Fruit fly (Drosophila melanogaster) ovary, adult (tissue): ENCODE data around the gene alien.
A peak's percentile ranks its signal among the peaks of the same experiment; 100 is the strongest.

Source experiments
- CG17801 ChIP-seq: fragments of 200-800 bp; optimal IDR thresholded peaks from 2 replicates; lab custom pipeline; 2019; ENCODE audit warnings: missing biosample characterization, mild to moderate bottlenecking, missing genetic modification characterization, moderate library complexity; ENCODE audit not compliant: partially characterized antibody

Gene alien

DNA sequence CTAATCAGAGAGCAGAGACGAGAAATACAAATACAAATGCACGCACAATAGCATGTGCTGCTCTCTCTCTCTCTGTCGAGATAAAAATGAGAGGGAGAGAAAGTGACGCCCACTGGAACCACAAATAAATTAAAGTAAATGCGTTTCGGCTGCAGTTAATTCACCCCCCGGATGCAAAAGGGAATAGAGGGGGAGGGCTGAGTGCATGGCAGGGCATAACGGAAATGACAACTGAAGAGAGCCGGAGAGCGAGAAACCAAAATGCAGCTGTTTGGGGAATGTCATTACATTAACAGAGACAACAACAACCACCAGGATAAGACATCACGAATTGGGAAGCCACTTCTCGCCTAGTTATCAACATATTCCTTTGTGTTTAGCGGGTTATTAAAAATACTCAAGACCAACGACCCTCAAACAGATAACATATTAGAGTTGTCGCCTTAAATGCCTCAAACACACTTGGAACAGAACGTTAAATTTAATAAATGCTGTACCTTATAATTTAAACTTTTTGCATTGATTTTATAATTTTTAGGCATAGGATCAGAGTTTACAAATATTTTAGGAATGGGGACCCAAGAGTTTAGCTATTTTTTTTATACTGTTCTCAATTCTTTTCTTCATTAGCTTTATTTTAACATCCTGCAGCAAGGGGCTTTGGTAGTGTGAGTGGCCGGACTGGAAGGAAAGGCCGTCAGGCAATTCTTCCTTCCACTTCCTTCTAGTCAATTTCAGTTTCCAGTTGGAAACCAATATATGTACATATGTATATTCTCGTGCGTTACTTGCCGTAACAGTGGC is 47.1 kb downstream of the alien start:
- no peak for TF ChIP-seq CG17801 (GFP tag; lab: Kevin White, UChicago)

DNA sequence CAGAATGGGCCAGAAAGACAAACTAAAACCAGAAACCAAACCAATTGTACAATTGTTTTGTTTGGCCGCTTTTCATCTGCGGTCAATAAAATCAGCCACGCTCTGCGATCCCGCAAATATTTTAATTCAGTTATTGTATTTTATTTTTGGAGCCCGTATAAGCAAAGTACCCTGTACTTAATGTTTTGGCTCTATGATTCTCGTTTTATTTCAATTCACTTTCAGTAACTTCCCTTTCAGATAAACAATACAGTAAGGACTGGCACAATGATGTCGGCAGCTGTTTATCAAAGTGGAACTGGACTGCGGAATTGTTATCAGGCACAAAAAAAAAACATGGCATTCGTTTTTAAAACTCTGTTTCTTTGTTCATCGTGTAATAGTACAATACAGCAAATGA is 48.5 kb downstream of the alien start:
- no peak for TF ChIP-seq CG17801 (GFP tag; lab: Kevin White, UChicago)

DNA sequence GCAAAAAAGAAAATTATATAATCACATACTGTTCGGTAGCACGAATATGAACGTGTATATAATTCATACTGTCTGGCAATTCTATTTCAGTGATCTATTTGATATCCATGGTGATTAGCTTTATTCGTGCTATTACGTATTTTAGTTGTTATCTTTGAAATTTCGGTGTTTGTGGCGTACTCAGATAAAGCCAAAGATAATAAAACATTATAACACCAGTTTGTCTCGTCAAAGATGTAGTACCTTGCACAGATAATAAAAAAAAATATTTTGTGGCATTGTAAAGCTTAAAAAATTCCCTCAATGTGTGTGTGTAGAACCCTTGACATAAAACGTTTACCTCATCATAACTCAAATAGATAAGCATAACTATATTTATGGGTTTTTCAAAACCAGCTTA is 49.2 kb downstream of the alien start:
- peak; percentile 28 for TF ChIP-seq CG17801 (GFP tag; lab: Kevin White, UChicago)

DNA sequence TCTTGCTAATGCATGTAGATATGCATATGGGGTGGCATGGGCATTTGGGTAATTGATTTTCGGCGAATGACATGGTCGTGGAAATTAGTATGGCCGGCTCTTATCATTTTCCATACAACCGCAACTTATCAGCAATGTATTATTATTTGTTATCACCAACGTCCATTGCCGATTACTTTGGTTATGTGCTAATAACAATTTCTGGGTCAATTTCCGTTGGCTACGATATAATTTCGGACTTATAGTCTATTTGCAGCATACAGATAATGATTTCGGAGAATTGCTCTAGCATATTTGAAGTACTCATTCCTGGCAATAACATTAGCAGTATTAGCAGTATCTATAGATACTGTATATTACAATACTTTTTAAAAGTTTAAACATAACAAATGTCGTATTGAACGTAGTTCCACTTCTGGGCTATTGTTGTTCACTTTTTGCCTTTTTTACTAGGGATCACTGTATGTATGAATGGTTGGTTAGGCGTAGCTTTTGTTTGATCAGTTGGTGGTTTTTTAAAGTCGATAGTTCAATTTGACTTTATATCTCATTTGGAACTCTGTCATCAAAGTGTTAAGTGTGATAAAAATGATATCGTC is 50.4 kb downstream of the alien start, which contains the start of gene CG46397:
TSS of gene CG46397 (plus strand) at position 549 of the 599 bp plus-strand sequence.
- TF ChIP-seq CG17801 (GFP tag; lab: Kevin White, UChicago), result no peak
